Fruit fly (Drosophila melanogaster) whole organism, prepupa: ENCODE measurements around the gene Sur.

Experiments
- Blimp-1 ChIP-seq: fragments of 200-800 bp; sonication (Bioruptor generic); optimal IDR thresholded peaks from 3 replicates; lab custom pipeline; 2017; ENCODE audit warnings: missing biosample characterization, missing genetic modification characterization, mild to moderate bottlenecking, moderate library complexity, missing genetic modification reagents
- CG10669 ChIP-seq: fragments of 200-800 bp; sonication (Bioruptor generic); optimal IDR thresholded peaks from 3 replicates; lab custom pipeline; 2018; ENCODE audit warnings: missing biosample characterization, mild to moderate bottlenecking, missing genetic modification characterization, moderate library complexity
- CG11902 ChIP-seq: fragments of 200-800 bp; sonication (Bioruptor generic); optimal IDR thresholded peaks from 3 replicates; lab custom pipeline; 2016; ENCODE audit warnings: missing biosample characterization, missing genetic modification characterization
- CG3032 ChIP-seq: fragments of 200-800 bp; optimal IDR thresholded peaks from 2 replicates; lab custom pipeline; 2019; ENCODE audit warnings: missing biosample characterization, mild to moderate bottlenecking, missing genetic modification characterization, moderate library complexity
- CG31627 ChIP-seq: fragments of 200-800 bp; sonication (Bioruptor generic); optimal IDR thresholded peaks from 3 replicates; lab custom pipeline; 2016; ENCODE audit warnings: missing biosample characterization, missing genetic modification characterization
- CG3919 ChIP-seq: fragments of 200-800 bp; sonication (Bioruptor generic); optimal IDR thresholded peaks from 3 replicates; lab custom pipeline; 2016; ENCODE audit warnings: missing biosample characterization, missing genetic modification characterization
- CG4318 ChIP-seq: fragments of 200-800 bp; sonication (Bioruptor generic); optimal IDR thresholded peaks from 3 replicates; lab custom pipeline; 2017; ENCODE audit warnings: missing biosample characterization, mild to moderate bottlenecking, missing genetic modification characterization
- CG6276 ChIP-seq: fragments of 200-800 bp; sonication (Bioruptor generic); optimal IDR thresholded peaks from 2 replicates; lab custom pipeline; 2017; ENCODE audit warnings: missing biosample characterization, mild to moderate bottlenecking, missing genetic modification characterization
- CG6792 ChIP-seq: fragments of 200-800 bp; sonication (Bioruptor generic); optimal IDR thresholded peaks from 3 replicates; lab custom pipeline; 2016; ENCODE audit warnings: missing biosample characterization, missing genetic modification characterization
- CG6808 ChIP-seq: fragments of 200-800 bp; sonication (Bioruptor generic); optimal IDR thresholded peaks from 3 replicates; lab custom pipeline; 2017; ENCODE audit warnings: missing biosample characterization, missing genetic modification characterization, mild to moderate bottlenecking, moderate library complexity, missing genetic modification reagents
- CG8119 ChIP-seq: fragments of 200-800 bp; sonication (Bioruptor generic); IDR thresholded peaks from 3 replicates; pipeline ENCODE4 v1.3.6; 2022; ENCODE audit warnings: missing biosample characterization, missing genetic modification characterization
- CG8632 ChIP-seq: fragments of 200-800 bp; sonication (Bioruptor generic); optimal IDR thresholded peaks from 3 replicates; lab custom pipeline; 2016; ENCODE audit warnings: missing biosample characterization, missing genetic modification characterization
- Eip78C ChIP-seq: fragments of 200-800 bp; sonication (Bioruptor generic); peaks from one replicate; lab custom pipeline; 2016; ENCODE audit warnings: missing biosample characterization, missing genetic modification characterization
- Eip93F ChIP-seq: fragments of 200-800 bp; sonication (Bioruptor generic); optimal IDR thresholded peaks from 2 replicates; lab custom pipeline; 2016; ENCODE audit warnings: missing biosample characterization, mild to moderate bottlenecking, missing genetic modification characterization
- Gug ChIP-seq: fragments of 200-800 bp; sonication (Bioruptor generic); IDR thresholded peaks from 2 replicates; pipeline ENCODE4 v1.3.6; 2022; ENCODE audit warnings: missing biosample characterization, missing genetic modification characterization
- Sox102F ChIP-seq: fragments of 200-800 bp; sonication (Bioruptor generic); optimal IDR thresholded peaks from 2 replicates; lab custom pipeline; 2016; ENCODE audit warnings: missing biosample characterization, mild to moderate bottlenecking, missing genetic modification characterization
- Sox14 ChIP-seq: fragments of 200-800 bp; sonication (Bioruptor generic); optimal IDR thresholded peaks from 3 replicates; lab custom pipeline; 2016; ENCODE audit warnings: missing biosample characterization, missing genetic modification characterization
- Sox15 ChIP-seq: fragments of 200-800 bp; sonication (Bioruptor generic); optimal IDR thresholded peaks from 3 replicates; lab custom pipeline; 2016; ENCODE audit warnings: missing biosample characterization, missing genetic modification characterization
- achi ChIP-seq: fragments of 200-800 bp; sonication (Bioruptor generic); optimal IDR thresholded peaks from 3 replicates; lab custom pipeline; 2016; ENCODE audit warnings: missing biosample characterization, missing genetic modification characterization
- cyc ChIP-seq: fragments of 200-800 bp; sonication (Bioruptor generic); optimal IDR thresholded peaks from 3 replicates; lab custom pipeline; 2016; ENCODE audit warnings: missing biosample characterization, missing genetic modification characterization
- eg ChIP-seq: fragments of 200-800 bp; sonication (Bioruptor generic); IDR thresholded peaks from 3 replicates; pipeline ENCODE4 v1.3.6; 2022; ENCODE audit warnings: missing biosample characterization, missing genetic modification characterization
- esn ChIP-seq: fragments of 200-800 bp; sonication (Bioruptor generic); optimal IDR thresholded peaks from 2 replicates; lab custom pipeline; 2016; ENCODE audit warnings: missing biosample characterization, mild to moderate bottlenecking, missing genetic modification characterization, moderate library complexity
- fd85E ChIP-seq: fragments of 200-800 bp; sonication (Bioruptor generic); optimal IDR thresholded peaks from 3 replicates; lab custom pipeline; 2016; ENCODE audit warnings: missing biosample characterization, missing genetic modification characterization
- fkh ChIP-seq: fragments of 200-800 bp; sonication (Bioruptor generic); optimal IDR thresholded peaks from 3 replicates; lab custom pipeline; 2017; ENCODE audit warnings: missing biosample characterization, mild to moderate bottlenecking, missing genetic modification characterization, moderate library complexity
- lz ChIP-seq: fragments of 200-800 bp; sonication (Bioruptor generic); optimal IDR thresholded peaks from 3 replicates; lab custom pipeline; 2016; ENCODE audit warnings: missing biosample characterization, missing genetic modification characterization
- ss ChIP-seq, 2 experiments: fragments of 200-800 bp; sonication (Bioruptor generic); optimal IDR thresholded peaks; 2 replicates in 1 of 2; 3 replicates in 1 of 2; lab custom pipeline; 2017 to 2018; ENCODE audit warnings: mild to moderate bottlenecking in 2 of 2, missing biosample characterization in 2 of 2, missing genetic modification characterization in 2 of 2, moderate library complexity in 1 of 2
- topi ChIP-seq: fragments of 200-800 bp; sonication (Bioruptor generic); optimal IDR thresholded peaks from 3 replicates; lab custom pipeline; 2016; ENCODE audit warnings: missing biosample characterization, missing genetic modification characterization
- vri ChIP-seq: fragments of 200-800 bp; sonication (Bioruptor generic); optimal IDR thresholded peaks from 3 replicates; lab custom pipeline; 2016; ENCODE audit warnings: missing biosample characterization, mild to moderate bottlenecking, missing genetic modification characterization

The Sur gene

dm6 chr2L:10226213-10226723, 27.4 kb upstream of the Sur start:
- TF ChIP-seq CG4318 (GFP tag; lab: Kevin White, UChicago) (no peak), CG8119 (GFP tag; lab: Robert Waterston, UW) (no peak), fd85E (GFP tag; lab: Kevin White, UChicago) (no peak), topi (GFP tag; lab: Kevin White, UChicago) (no peak), CG3919 (GFP tag; lab: Kevin White, UChicago) (no peak), eg (no peak), CG6276 (GFP tag; lab: Kevin White, UChicago) (no peak), ss (GFP tag; optimal IDR thresholded peaks at IDR 0.05; lab: Kevin White, UChicago) (no peak)

- TF ChIP-seq achi (GFP tag; lab: Kevin White, UChicago) (no peak), fkh (peak; percentile 41)
Measured at dm6 chr2L:10222550-10223231, 23.8 kb upstream of the Sur start, which contains the start of gene Bcs1. TSS of gene Bcs1 (plus strand) at chr2L:10222657.

dm6 chr2L:10221387-10221705, 22.4 kb upstream of the Sur start:
- TF ChIP-seq CG6808 (GFP tag; lab: Kevin White, UChicago) (no peak), esn (GFP tag; lab: Kevin White, UChicago) (no peak), Sox102F (GFP tag; lab: Kevin White, UChicago) (no peak)
- TF ChIP-seq, all 60 proteins: peak for 0

- TF ChIP-seq CG6792 (GFP tag; lab: Kevin White, UChicago) (no peak), CG8632 (GFP tag; lab: Kevin White, UChicago) (no peak), cyc (GFP tag; lab: Kevin White, UChicago) (peak; percentile 32), CG31627 (peak; percentile 19), CG11902 (GFP tag; lab: Kevin White, UChicago) (no peak), Blimp-1 (GFP tag; lab: Kevin White, UChicago) (peak; percentile 43), achi (GFP tag; lab: Kevin White, UChicago) (peak; percentile 76), Eip93F (GFP tag; lab: Kevin White, UChicago) (peak; percentile 12), Sox14 (GFP tag; lab: Kevin White, UChicago) (peak; percentile 75), vri (peak; percentile 51), fd85E (GFP tag; lab: Kevin White, UChicago) (no peak), CG3032 (tag; lab: Kevin White, UChicago) (peak; percentile 18), lz (GFP tag; lab: Kevin White, UChicago) (peak; percentile 21), fkh (peak; percentile 15), Eip78C (GFP tag; lab: Kevin White, UChicago) (peak; percentile 76), esn (GFP tag; lab: Kevin White, UChicago) (peak; percentile 35)
Measured at dm6 chr2L:10220501-10221386, 21.8 kb upstream of the Sur start, which contains the start of the genes Npc1a and Prosalpha6. TSS of gene Npc1a (minus strand) at chr2L:10221216. TSS of gene Prosalpha6 (plus strand) at chr2L:10221351.

dm6 chr2L:10220010-10220409, 21.1 kb upstream of the Sur start:
- peak; percentile 6 for TF ChIP-seq fkh
- TF ChIP-seq Gug (GFP tag; lab: Robert Waterston, UW), result no peak
- TF ChIP-seq Blimp-1 (GFP tag; lab: Kevin White, UChicago), result no peak
- TF ChIP-seq CG10669, result no peak
- no peak for TF ChIP-seq Sox15 (GFP tag; lab: Kevin White, UChicago)
- TF ChIP-seq vri, result no peak
